Worm (Caenorhabditis elegans): Measurements from ENCODE around the gene nas-21.

- TF ChIP-seq ama-1 (optimal IDR thresholded peaks at IDR 0.05) (no peak), dve-1 (tag; optimal IDR thresholded peaks at IDR 0.05) (no peak), ceh-14 (tag; optimal IDR thresholded peaks at IDR 0.05) (no peak), sox-4 (tag; optimal IDR thresholded peaks at IDR 0.05) (no peak), nhr-11 (tag; optimal IDR thresholded peaks at IDR 0.05) (no peak), gmeb-2 (tag; optimal IDR thresholded peaks at IDR 0.05) (no peak), unc-86 (tag; optimal IDR thresholded peaks at IDR 0.05) (no peak), pat-9 (tag; optimal IDR thresholded peaks at IDR 0.05) (no peak), unc-3 (GFP tag; conservative IDR thresholded peaks at IDR 0.05) (no peak), unc-3 (tag; optimal IDR thresholded peaks at IDR 0.05) (no peak)
Observed at ce11 chrV:11486680-11487079, 14.3 kb downstream of the nas-21 start, which contains the start of gene T11F9.10.
